Worm (Caenorhabditis elegans) whole organism, L3 larva: Measurements from ENCODE around the gene D2096.13.

Experiments used
- aly-2 ChIP-seq: fragments of 150-350 bp; optimal IDR thresholded peaks from 2 replicates; lab custom pipeline; 2014; ENCODE audit warnings: missing biosample characterization, missing genetic modification characterization
- ama-1 ChIP-seq: fragments of 150-350 bp; optimal IDR thresholded peaks from 2 replicates; lab custom pipeline; 2018
- ceh-9 ChIP-seq: sonication (generic microtip); optimal IDR thresholded peaks from 2 replicates; lab custom pipeline; 2018; ENCODE audit warnings: missing biosample characterization, missing genetic modification characterization
- elt-1 ChIP-seq: fragments of 150-350 bp; optimal IDR thresholded peaks from 2 replicates; lab custom pipeline; 2014; ENCODE audit warnings: missing biosample characterization, missing genetic modification characterization
- elt-3 ChIP-seq, 3 experiments: fragments of 150-350 bp in 1 of 3; sonication (generic microtip) in 2 of 3; optimal IDR thresholded peaks; 2 replicates in 2 of 3; 4 replicates in 1 of 3; lab custom pipeline; 2014 to 2017; ENCODE audit warnings: missing biosample characterization in 3 of 3, missing genetic modification characterization in 3 of 3
- fkh-10 ChIP-seq: sonication (generic microtip); optimal IDR thresholded peaks from 2 replicates; lab custom pipeline; 2017; ENCODE audit warnings: missing biosample characterization, missing genetic modification reagents, missing genetic modification characterization
- fos-1 ChIP-seq: fragments of 150-350 bp; optimal IDR thresholded peaks from 2 replicates; lab custom pipeline; 2014; ENCODE audit warnings: missing biosample characterization, missing genetic modification characterization
- nhr-11 ChIP-seq: fragments of 150-350 bp; optimal IDR thresholded peaks from 2 replicates; lab custom pipeline; 2014; ENCODE audit warnings: missing biosample characterization, missing genetic modification characterization
- nhr-237 ChIP-seq: fragments of 150-350 bp; optimal IDR thresholded peaks from 2 replicates; lab custom pipeline; 2014; ENCODE audit warnings: missing biosample characterization, missing genetic modification characterization
- nhr-76 ChIP-seq: fragments of 150-350 bp; sonication (generic microtip); optimal IDR thresholded peaks from 5 replicates; lab custom pipeline; 2014; ENCODE audit warnings: missing biosample characterization, missing genetic modification characterization
- skn-1 ChIP-seq: fragments of 150-350 bp; optimal IDR thresholded peaks from 2 replicates; lab custom pipeline; 2014; ENCODE audit warnings: missing biosample characterization, missing genetic modification characterization
- zag-1 ChIP-seq: fragments of 150-350 bp; optimal IDR thresholded peaks from 2 replicates; lab custom pipeline; 2014; ENCODE audit warnings: missing biosample characterization, missing genetic modification characterization
- ztf-11 ChIP-seq: fragments of 150-350 bp; optimal IDR thresholded peaks from 2 replicates; lab custom pipeline; 2014; ENCODE audit warnings: missing biosample characterization, missing genetic modification characterization
- ztf-4 ChIP-seq: fragments of 150-350 bp; optimal IDR thresholded peaks from 2 replicates; lab custom pipeline; 2014; ENCODE audit warnings: missing biosample characterization, missing genetic modification characterization

DNA sequence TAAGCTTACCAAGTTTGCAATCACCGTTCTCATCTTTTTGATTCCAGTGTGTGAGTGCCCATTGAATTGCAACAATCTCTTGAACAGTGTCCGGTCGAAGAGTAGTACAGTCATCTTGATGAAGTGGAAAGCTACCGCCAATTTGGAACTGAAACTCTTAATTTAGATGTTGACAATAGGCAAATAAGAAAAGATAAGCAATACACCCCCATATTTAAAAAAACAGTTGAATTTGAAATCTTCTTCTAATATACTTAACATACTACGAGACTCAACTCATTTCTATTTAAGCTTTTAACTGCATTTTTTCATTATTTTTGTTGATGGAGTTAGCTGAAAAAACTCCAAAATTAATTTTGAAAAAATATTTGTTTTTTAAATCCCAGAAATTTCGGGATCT is 46.3 kb downstream of the D2096.13 start:
- TF ChIP-seq zag-1 (tag; lab: Kevin White, UChicago) (no peak), ceh-9 (tag; lab: Kevin White, UChicago) (no peak), elt-3 (tag; optimal IDR thresholded peaks at IDR 0.05; lab: Kevin White, UChicago) (no peak), ztf-4 (tag; lab: Kevin White, UChicago) (no peak), ama-1 (lab: Kevin White, UChicago) (no peak), nhr-76 (tag; lab: Kevin White, UChicago) (no peak), nhr-237 (no peak), ztf-11 (no peak), aly-2 (tag; lab: Kevin White, UChicago) (no peak), nhr-11 (no peak), fos-1 (no peak), skn-1 (tag; lab: Kevin White, UChicago) (no peak), elt-1 (tag; lab: Kevin White, UChicago) (no peak), fkh-10 (GFP tag; lab: Kevin White, UChicago) (no peak)
